Worm (Caenorhabditis elegans): ENCODE data around the gene srw-107.

ce11 chrV:553067-553466 is 31.6 kb upstream of the srw-107 start, which contains the start of gene C14C6.8:
- TF ChIP-seq dpl-1 (GFP tag; optimal IDR thresholded peaks at IDR 0.05) (no peak), nhr-11 (tag; optimal IDR thresholded peaks at IDR 0.05) (no peak), aly-2 (tag; optimal IDR thresholded peaks at IDR 0.05) (no peak), mep-1 (tag; optimal IDR thresholded peaks at IDR 0.05) (no peak), efl-3 (GFP tag; optimal IDR thresholded peaks at IDR 0.05) (no peak), jun-1 (tag; optimal IDR thresholded peaks at IDR 0.05) (no peak), nhr-76 (tag; optimal IDR thresholded peaks at IDR 0.05) (no peak), tbx-2 (tag; optimal IDR thresholded peaks at IDR 0.05) (no peak), ama-1 (optimal IDR thresholded peaks at IDR 0.05) (no peak), ztf-11 (tag; optimal IDR thresholded peaks at IDR 0.05) (no peak), ceh-63 (GFP tag; optimal IDR thresholded peaks at IDR 0.05) (no peak), nhr-237 (tag; optimal IDR thresholded peaks at IDR 0.05) (no peak), lin-39 (tag; optimal IDR thresholded peaks at IDR 0.05) (no peak), lin-15B (tag; optimal IDR thresholded peaks at IDR 0.05) (no peak)

All from whole organism, L1 larva.